Fruit fly (Drosophila melanogaster) whole organism, prepupa: Measurements from ENCODE around the gene CG12470.

Source experiments
- CG3032 ChIP-seq: fragments of 200-800 bp; optimal IDR thresholded peaks from 2 replicates; lab custom pipeline; 2019; ENCODE audit warnings: missing biosample characterization, mild to moderate bottlenecking, missing genetic modification characterization, moderate library complexity
- Hr38 ChIP-seq: sonication (Bioruptor generic); optimal IDR thresholded peaks from 2 replicates; lab custom pipeline; 2016; ENCODE audit warnings: missing biosample characterization, missing genetic modification characterization
- svp ChIP-seq: fragments of 200-800 bp; sonication (Bioruptor generic); peaks from one replicate; lab custom pipeline; 2016; ENCODE audit warnings: missing biosample characterization, missing genetic modification characterization
- vri ChIP-seq: fragments of 200-800 bp; sonication (Bioruptor generic); optimal IDR thresholded peaks from 3 replicates; lab custom pipeline; 2016; ENCODE audit warnings: missing biosample characterization, mild to moderate bottlenecking, missing genetic modification characterization

dm6 chrX:263728-264344, 43.6 kb upstream of the CG12470 start, which contains the start of gene CG13377:
- peak; percentile 25 for TF ChIP-seq CG3032 (tag; lab: Kevin White, UChicago)
- TF ChIP-seq Hr38 (GFP tag; lab: Kevin White, UChicago), result no peak
- TF ChIP-seq vri, result peak; percentile 47
- TF ChIP-seq svp (GFP tag; lab: Kevin White, UChicago), result peak; percentile 73
